Fruit fly (Drosophila melanogaster): Measurements from ENCODE around the gene SclB.

SclB gene

dm6 chr2L:16818335-16818973, 19.3 kb upstream of the SclB start (continued):
- TF ChIP-seq Sox102F (GFP tag; optimal IDR thresholded peaks at IDR 0.05) (peak; percentile 62), esn (GFP tag; optimal IDR thresholded peaks at IDR 0.05) (peak; percentile 75), Smox (GFP tag; optimal IDR thresholded peaks at IDR 0.05) (peak; percentile 62), OdsH (GFP tag; optimal IDR thresholded peaks at IDR 0.05) (peak; percentile 75), dsx (GFP tag; optimal IDR thresholded peaks at IDR 0.05; ENCODE audit: poor library complexity, severe bottlenecking) (peak; percentile 59), CG31627 (GFP tag; optimal IDR thresholded peaks at IDR 0.05) (peak; percentile 49), Gug (GFP tag; IDR thresholded peaks at IDR 0.05) (peak; percentile 52; the same call in 1 of the 2 replicates), acj6 (GFP tag; optimal IDR thresholded peaks at IDR 0.05) (peak; percentile 77), Hr38 (GFP tag; optimal IDR thresholded peaks at IDR 0.05) (no peak)

- TF ChIP-seq Eip78C (GFP tag), result peak; percentile 44
- TF ChIP-seq svp (GFP tag), result peak; percentile 66
- peak; percentile 82 for TF ChIP-seq vri (GFP tag; optimal IDR thresholded peaks at IDR 0.05)
- no peak for TF ChIP-seq achi (GFP tag; optimal IDR thresholded peaks at IDR 0.05)
Measured at dm6 chr2L:16819714-16820113, 18.1 kb upstream of the SclB start.

- TF ChIP-seq Eip75B (GFP tag; optimal IDR thresholded peaks at IDR 0.05) (no peak), cyc (GFP tag; optimal IDR thresholded peaks at IDR 0.05) (no peak)
Measured at dm6 chr2L:16820993-16821392, 16.8 kb upstream of the SclB start, which contains the start of gene CG13280. Gene CG13280 (minus strand): TSS chr2L:16821093.

dm6 chr2L:16824905-16825333, 12.9 kb upstream of the SclB start, which contains the start of gene Cse1:
Gene Cse1 (minus strand): TSS chr2L:16825207.
- TF ChIP-seq CG6854 (GFP tag; optimal IDR thresholded peaks at IDR 0.05), result peak; percentile 16
- TF ChIP-seq Ets21C (GFP tag; optimal IDR thresholded peaks at IDR 0.05), result no peak
- peak; percentile 28 for TF ChIP-seq topi (GFP tag; optimal IDR thresholded peaks at IDR 0.05)
- no peak for TF ChIP-seq net (GFP tag; optimal IDR thresholded peaks at IDR 0.05)
- no peak for TF ChIP-seq CG10669 (GFP tag; optimal IDR thresholded peaks at IDR 0.05)
- TF ChIP-seq CG11294 (GFP tag; IDR thresholded peaks at IDR 0.05), result no peak
- TF ChIP-seq eg (GFP tag; IDR thresholded peaks at IDR 0.05), result no peak
- no peak for TF ChIP-seq CG3032 (tag; optimal IDR thresholded peaks at IDR 0.05)
- TF ChIP-seq Blimp-1 (GFP tag; optimal IDR thresholded peaks at IDR 0.05), result no peak
- TF ChIP-seq Sox14 (GFP tag; optimal IDR thresholded peaks at IDR 0.05), result peak; percentile 29
- TF ChIP-seq CG8632 (GFP tag; optimal IDR thresholded peaks at IDR 0.05), result no peak
- no peak for TF ChIP-seq CG34406 (GFP tag; optimal IDR thresholded peaks at IDR 0.05)
- no peak for TF ChIP-seq CG32006 (GFP tag; optimal IDR thresholded peaks at IDR 0.05)
- no peak for TF ChIP-seq vri (GFP tag; optimal IDR thresholded peaks at IDR 0.05)
- no peak for TF ChIP-seq CG8319 (GFP tag; optimal IDR thresholded peaks at IDR 0.05)
- TF ChIP-seq CG6276 (GFP tag; optimal IDR thresholded peaks at IDR 0.05), result no peak
- TF ChIP-seq fd59A (GFP tag; optimal IDR thresholded peaks at IDR 0.05), result no peak
- TF ChIP-seq dac (GFP tag; optimal IDR thresholded peaks at IDR 0.05), result no peak

dm6 chr2L:16826872-16827506, 10.8 kb upstream of the SclB start, which contains the start of gene AspRS-m:
Gene AspRS-m (plus strand): TSS chr2L:16827078.
- TF ChIP-seq fd59A (GFP tag; optimal IDR thresholded peaks at IDR 0.05) (no peak), CG6163 (GFP tag; IDR thresholded peaks at IDR 0.05) (no peak), CG6276 (GFP tag; optimal IDR thresholded peaks at IDR 0.05) (no peak), Ets21C (GFP tag; optimal IDR thresholded peaks at IDR 0.05) (no peak), CG34406 (GFP tag; optimal IDR thresholded peaks at IDR 0.05) (no peak), Gug (GFP tag; IDR thresholded peaks at IDR 0.05) (no peak), CG31627 (GFP tag; optimal IDR thresholded peaks at IDR 0.05) (no peak), topi (GFP tag; optimal IDR thresholded peaks at IDR 0.05) (no peak)
